Worm (Caenorhabditis elegans) whole organism, L4/young adult: ENCODE results near the gene F45D3.3.

Source experiments
- W03F9.2 ChIP-seq: fragments of 150-350 bp; optimal IDR thresholded peaks from 2 replicates; lab custom pipeline; 2014; ENCODE audit warnings: missing biosample characterization, missing genetic modification characterization
- dao-5 ChIP-seq: sonication (generic microtip); optimal IDR thresholded peaks from 2 replicates; lab custom pipeline; 2016; ENCODE audit warnings: missing genotype, missing genetic modification characterization, moderate library complexity, missing compliant biosample characterization
- him-1 ChIP-seq: sonication (generic microtip); optimal IDR thresholded peaks from 2 replicates; lab custom pipeline; 2016; ENCODE audit warnings: missing genotype, missing genetic modification reagents, missing genetic modification characterization, missing compliant biosample characterization

ce11 chrV:12531084-12531483 lies 19.1 kb downstream of the F45D3.3 start:
- TF ChIP-seq W03F9.2 (tag; lab: Kevin White, UChicago) (no peak), him-1 (tag; lab: Kevin White, UChicago) (no peak), dao-5 (tag; lab: Kevin White, UChicago) (no peak)
